Fruit fly (Drosophila melanogaster) whole organism, embryonic: ENCODE measurements around the gene Rfx.
"Not testable (repeated sequence)": the region's sequence is repeated elsewhere in the genome, so short reads cannot be mapped to it uniquely, and the experiment has no call there.

ENCODE experiments used
- ATbp ChIP-seq: fragments of 200-800 bp; sonication (Bioruptor generic); optimal IDR thresholded peaks from 2 replicates; lab custom pipeline; 2017; ENCODE audit warnings: missing biosample characterization, mild to moderate bottlenecking, missing genetic modification characterization, missing genetic modification reagents
- BtbVII ChIP-seq: fragments of 200-800 bp; sonication (Bioruptor generic); optimal IDR thresholded peaks from 3 replicates; lab custom pipeline; 2017; ENCODE audit warnings: missing biosample characterization, mild to moderate bottlenecking, missing genetic modification characterization
- CG11504 ChIP-seq: fragments of 200-800 bp; sonication (Bioruptor generic); optimal IDR thresholded peaks from 3 replicates; lab custom pipeline; 2019; ENCODE audit warnings: missing biosample characterization, mild to moderate bottlenecking, missing genetic modification characterization, moderate library complexity
- CG11560 ChIP-seq: fragments of 200-800 bp; sonication (Bioruptor generic); IDR thresholded peaks from 3 replicates; pipeline ENCODE4 v1.3.6; 2022; ENCODE audit warnings: missing biosample characterization, missing genetic modification characterization
- CG12219 ChIP-seq: fragments of 200-800 bp; sonication (Bioruptor generic); optimal IDR thresholded peaks from 3 replicates; lab custom pipeline; 2018; ENCODE audit warnings: missing biosample characterization, mild to moderate bottlenecking, missing genetic modification characterization
- CG12299 ChIP-seq: fragments of 200-800 bp; sonication (Bioruptor generic); optimal IDR thresholded peaks from 2 replicates; lab custom pipeline; 2018; ENCODE audit warnings: missing biosample characterization, mild to moderate bottlenecking, missing genetic modification characterization
- CG13775 ChIP-seq: fragments of 200-800 bp; sonication (Bioruptor generic); optimal IDR thresholded peaks from 3 replicates; lab custom pipeline; 2017; ENCODE audit warnings: missing biosample characterization, mild to moderate bottlenecking, missing genetic modification characterization
- CG15269 ChIP-seq: fragments of 200-800 bp; sonication (Bioruptor generic); optimal IDR thresholded peaks from 2 replicates; lab custom pipeline; 2018; ENCODE audit warnings: missing biosample characterization, mild to moderate bottlenecking, missing genetic modification characterization, moderate library complexity
- CG2202 ChIP-seq: fragments of 200-800 bp; sonication (Bioruptor generic); optimal IDR thresholded peaks from 2 replicates; lab custom pipeline; 2018; ENCODE audit warnings: missing biosample characterization, mild to moderate bottlenecking, missing genetic modification characterization
- CG4854 ChIP-seq: fragments of 200-800 bp; sonication (Bioruptor generic); optimal IDR thresholded peaks from 2 replicates; lab custom pipeline; 2016; ENCODE audit warnings: missing biosample characterization, missing genetic modification characterization, inconsistent platforms
- CG6272 ChIP-seq: fragments of 200-800 bp; sonication (Bioruptor generic); IDR thresholded peaks from 2 replicates; pipeline ENCODE4 v1.3.6; 2022; ENCODE audit warnings: missing biosample characterization, missing genetic modification characterization
- CG7357 ChIP-seq: fragments of 200-800 bp; sonication (Bioruptor generic); IDR thresholded peaks from 3 replicates; pipeline ENCODE4 v1.3.6; 2022; ENCODE audit warnings: missing biosample characterization, missing genetic modification characterization
- CHES-1-like ChIP-seq: fragments of 200-800 bp; sonication (Bioruptor generic); optimal IDR thresholded peaks from 2 replicates; lab custom pipeline; 2016; ENCODE audit warnings: missing biosample characterization, missing genetic modification characterization
- Dek ChIP-seq: fragments of 200-800 bp; sonication (Bioruptor generic); optimal IDR thresholded peaks from 3 replicates; lab custom pipeline; 2019; ENCODE audit warnings: missing biosample characterization, mild to moderate bottlenecking, missing genetic modification characterization, moderate library complexity
- H15 ChIP-seq: fragments of 200-800 bp; sonication (Bioruptor generic); IDR thresholded peaks from 3 replicates; pipeline ENCODE4 v1.3.6; 2022; ENCODE audit warnings: missing biosample characterization, missing genetic modification characterization
- Mad ChIP-seq: fragments of 200-800 bp; sonication (Bioruptor generic); optimal IDR thresholded peaks from 2 replicates; lab custom pipeline; 2016; ENCODE audit warnings: missing biosample characterization, missing genetic modification characterization
- Poxn ChIP-seq: fragments of 200-800 bp; sonication (Bioruptor generic); IDR thresholded peaks from 2 replicates; pipeline ENCODE4 v1.3.6; 2022; ENCODE audit warnings: missing biosample characterization, missing genetic modification characterization
- Sry-β ChIP-seq: fragments of 200-800 bp; sonication (Bioruptor generic); optimal IDR thresholded peaks from 2 replicates; lab custom pipeline; 2018; ENCODE audit warnings: missing biosample characterization, mild to moderate bottlenecking, missing genetic modification characterization, moderate library complexity
- amos ChIP-seq: fragments of 200-800 bp; sonication (Bioruptor generic); IDR thresholded peaks from 2 replicates; pipeline ENCODE4 v1.3.6; 2022; ENCODE audit warnings: missing biosample characterization, missing genetic modification characterization; ENCODE audit not compliant: partially characterized antibody
- bcd ChIP-seq: fragments of 200-800 bp; sonication (Bioruptor generic); optimal IDR thresholded peaks from 2 replicates; lab custom pipeline; 2017; ENCODE audit warnings: missing biosample characterization, mild to moderate bottlenecking, missing genetic modification characterization
- chn ChIP-seq: fragments of 200-800 bp; sonication (Bioruptor generic); optimal IDR thresholded peaks from 2 replicates; lab custom pipeline; 2016; ENCODE audit warnings: missing biosample characterization, missing genetic modification characterization
- crol ChIP-seq: fragments of 200-800 bp; sonication (Bioruptor generic); IDR thresholded peaks from 2 replicates; pipeline ENCODE4 v1.3.6; 2022; ENCODE audit warnings: missing biosample characterization, missing genetic modification characterization
- crp ChIP-seq, 2 experiments: fragments of 200-800 bp; sonication (Bioruptor generic); optimal IDR thresholded peaks; 2 replicates in 1 of 2; 3 replicates in 1 of 2; lab custom pipeline; 2017; ENCODE audit warnings: missing biosample characterization in 2 of 2, missing genetic modification characterization in 2 of 2, mild to moderate bottlenecking in 1 of 2, moderate library complexity in 1 of 2
- dmrt11E ChIP-seq: fragments of 200-800 bp; sonication (Bioruptor generic); optimal IDR thresholded peaks from 3 replicates; lab custom pipeline; 2018; ENCODE audit warnings: missing biosample characterization, mild to moderate bottlenecking, missing genetic modification characterization, moderate library complexity
- emc ChIP-seq: fragments of 200-800 bp; sonication (Bioruptor generic); optimal IDR thresholded peaks from 2 replicates; lab custom pipeline; 2016; ENCODE audit warnings: missing biosample characterization, missing genetic modification characterization
- ftz-f1 ChIP-seq: fragments of 200-800 bp; sonication (Bioruptor generic); optimal IDR thresholded peaks from 2 replicates; lab custom pipeline; 2016; ENCODE audit warnings: missing biosample characterization, missing genetic modification characterization
- gsb ChIP-seq: fragments of 200-800 bp; sonication (Bioruptor generic); IDR thresholded peaks from 2 replicates; pipeline ENCODE4 v1.3.6; 2022; ENCODE audit warnings: missing biosample characterization, missing genetic modification characterization
- hkb ChIP-seq, 2 experiments: fragments of 200-800 bp in 1 of 2; fragments of >200 bp in 1 of 2; sonication (Bioruptor generic) in 1 of 2; IDR thresholded peaks in 1 of 2; optimal IDR thresholded peaks in 1 of 2; 2 replicates each; pipeline versions ENCODE4 v1.3.6 to Lab custom; 2017 to 2022; ENCODE audit warnings: missing biosample characterization in 1 of 2, missing genetic modification characterization in 1 of 2
- ind ChIP-seq: fragments of 200-800 bp; sonication (Bioruptor generic); optimal IDR thresholded peaks from 3 replicates; lab custom pipeline; 2016; ENCODE audit warnings: missing biosample characterization, missing genetic modification characterization
- jigr1 ChIP-seq: fragments of 200-800 bp; sonication (Bioruptor generic); IDR thresholded peaks from 3 replicates; pipeline ENCODE4 v1.3.6; 2022; ENCODE audit warnings: missing biosample characterization, missing genetic modification characterization
- luna ChIP-seq: fragments of 200-800 bp; sonication (Bioruptor generic); optimal IDR thresholded peaks from 2 replicates; lab custom pipeline; 2016; ENCODE audit warnings: missing biosample characterization, missing genetic modification characterization
- org-1 ChIP-seq: fragments of 200-800 bp; sonication (Bioruptor generic); optimal IDR thresholded peaks from 2 replicates; lab custom pipeline; 2017; ENCODE audit warnings: missing biosample characterization, missing genetic modification characterization
- otp ChIP-seq: fragments of 200-800 bp; sonication (Bioruptor generic); IDR thresholded peaks from 3 replicates; pipeline ENCODE4, ENCODE4 v1.3.6; 2022; ENCODE audit warnings: missing biosample characterization, missing genetic modification characterization
- pho ChIP-seq: fragments of 200-800 bp; sonication (Bioruptor generic); optimal IDR thresholded peaks from 2 replicates; lab custom pipeline; 2016; ENCODE audit warnings: missing biosample characterization, missing genetic modification characterization
- pita ChIP-seq: fragments of 200-800 bp; sonication (Bioruptor generic); optimal IDR thresholded peaks from 2 replicates; lab custom pipeline; 2017; ENCODE audit warnings: missing biosample characterization, mild to moderate bottlenecking, missing genetic modification characterization
- rib ChIP-seq: fragments of 200-800 bp; sonication (Bioruptor generic); IDR thresholded peaks from 2 replicates; pipeline ENCODE4 v1.3.6; 2022; ENCODE audit warnings: missing biosample characterization, missing genetic modification characterization
- sd ChIP-seq: fragments of 200-800 bp; sonication (Bioruptor generic); optimal IDR thresholded peaks from 3 replicates; lab custom pipeline; 2018; ENCODE audit warnings: missing biosample characterization, mild to moderate bottlenecking, missing genetic modification characterization, moderate library complexity
- ssp ChIP-seq: fragments of 200-800 bp; sonication (Bioruptor generic); IDR thresholded peaks from 2 replicates; pipeline ENCODE4 v1.3.6; 2022; ENCODE audit warnings: missing biosample characterization, missing genetic modification characterization
- sug ChIP-seq: fragments of 200-800 bp; optimal IDR thresholded peaks from 2 replicates; lab custom pipeline; 2019; ENCODE audit warnings: missing biosample characterization, mild to moderate bottlenecking, missing genetic modification characterization, moderate library complexity
- twi ChIP-seq: fragments of 200-800 bp; optimal IDR thresholded peaks from 2 replicates; lab custom pipeline; 2019; ENCODE audit warnings: missing biosample characterization, mild to moderate bottlenecking, missing genetic modification characterization, moderate library complexity
- wdn ChIP-seq: fragments of 200-800 bp; sonication (Bioruptor generic); IDR thresholded peaks from 2 replicates; pipeline ENCODE4 v1.3.6; 2022; ENCODE audit warnings: missing biosample characterization, missing genetic modification characterization
- yki ChIP-seq: fragments of >200 bp; optimal IDR thresholded peaks from 3 replicates; lab custom pipeline; 2018
- zf30C ChIP-seq: fragments of 200-800 bp; sonication (Bioruptor generic); optimal IDR thresholded peaks from 3 replicates; lab custom pipeline; 2018; ENCODE audit warnings: missing biosample characterization, mild to moderate bottlenecking, missing genetic modification characterization

Gene Rfx

dm6 chr3R:10349987-10350386, 27.9 kb downstream of the Rfx start, which contains the start of gene jumu (continued):
- TF ChIP-seq H15 (no peak), Dek (tag; lab: Kevin White, UChicago) (peak; percentile 49), CG13775 (GFP tag; lab: Kevin White, UChicago) (no peak), otp (GFP tag; lab: Robert Waterston, UW) (no peak), Poxn (GFP tag; lab: Robert Waterston, UW) (no peak), CG6272 (GFP tag; lab: Robert Waterston, UW) (no peak), CG11504 (tag; lab: Kevin White, UChicago) (peak; percentile 75), sd (tag; lab: Kevin White, UChicago) (peak; percentile 49), pho (GFP tag; lab: Kevin White, UChicago) (peak; percentile 17), rib (GFP tag; lab: Robert Waterston, UW) (no peak), dmrt11E (tag; lab: Kevin White, UChicago) (no peak), CHES-1-like (GFP tag; lab: Kevin White, UChicago) (no peak), emc (no peak), twi (tag; lab: Kevin White, UChicago) (no peak), crp (GFP tag; optimal IDR thresholded peaks at IDR 0.05; lab: Kevin White, UChicago) (no peak), CG4854 (GFP tag; lab: Kevin White, UChicago) (no peak), org-1 (no peak), chn (GFP tag; lab: Kevin White, UChicago) (no peak), ftz-f1 (peak; percentile 31), CG12299 (tag; lab: Kevin White, UChicago) (no peak), ssp (GFP tag; lab: Robert Waterston, UW) (no peak), ATbp (GFP tag; lab: Kevin White, UChicago) (no peak), crol (no peak), sug (tag; lab: Kevin White, UChicago) (peak; percentile 41), amos (GFP tag; lab: Robert Waterston, UW) (no peak), zf30C (GFP tag; lab: Kevin White, UChicago) (peak; percentile 2), Sry-β (GFP tag; lab: Kevin White, UChicago) (no peak), CG12219 (GFP tag; lab: Kevin White, UChicago) (no peak), bcd (GFP tag; lab: Kevin White, UChicago) (peak; percentile 20), gsb (GFP tag; lab: Robert Waterston, UW) (no peak), wdn (GFP tag; lab: Robert Waterston, UW) (no peak), luna (GFP tag; lab: Kevin White, UChicago) (no peak), pita (GFP tag; lab: Kevin White, UChicago) (peak; percentile 94), CG15269 (no peak), hkb (optimal IDR thresholded peaks at IDR 0.05; lab: Kevin White, UChicago) (peak; percentile 18), hkb (GFP tag; IDR thresholded peaks at IDR 0.05; lab: Robert Waterston, UW) (no peak), ind (GFP tag; lab: Kevin White, UChicago) (no peak), CG11560 (tag; lab: Robert Waterston, UW) (no peak), jigr1 (no peak), CG7357 (GFP tag; lab: Robert Waterston, UW) (no peak), Mad (GFP tag; lab: Kevin White, UChicago) (peak; percentile 46)
- TF ChIP-seq, all 482 proteins: peak for 91

- not testable (repeated sequence) for TF ChIP-seq CG2202; BtbVII; yki (lab: Kevin White, UChicago)
Observed at dm6 chr3R:10348461-10348860, 29.4 kb downstream of the Rfx start, which contains the start of gene CG31406. Gene CG31406, plus strand, starts transcription at chr3R:10348761.
